Fruit fly (Drosophila melanogaster) whole organism, embryonic: ENCODE results near the gene CG11164.

Experiments used
- Ada2b ChIP-seq: fragments of 200-800 bp; sonication (Bioruptor generic); IDR thresholded peaks from 2 replicates; pipeline ENCODE4 v1.3.6; 2022; ENCODE audit warnings: missing biosample characterization, missing genetic modification characterization
- Blimp-1 ChIP-seq: fragments of 200-800 bp; sonication (Bioruptor generic); optimal IDR thresholded peaks from 3 replicates; lab custom pipeline; 2018; ENCODE audit warnings: missing biosample characterization, missing genetic modification characterization, mild to moderate bottlenecking, moderate library complexity, missing genetic modification reagents
- CG10654 ChIP-seq: fragments of 200-800 bp; sonication (Bioruptor generic); optimal IDR thresholded peaks from 2 replicates; lab custom pipeline; 2016; ENCODE audit warnings: missing biosample characterization, missing genetic modification characterization
- CG10959 ChIP-seq: fragments of 200-800 bp; sonication (Bioruptor generic); IDR thresholded peaks from 2 replicates; pipeline ENCODE4 v1.3.6; 2022; ENCODE audit warnings: missing biosample characterization, missing genetic modification characterization
- CG11560 ChIP-seq: fragments of 200-800 bp; sonication (Bioruptor generic); IDR thresholded peaks from 3 replicates; pipeline ENCODE4 v1.3.6; 2022; ENCODE audit warnings: missing biosample characterization, missing genetic modification characterization
- CG11723 ChIP-seq: fragments of 200-800 bp; sonication (Bioruptor generic); optimal IDR thresholded peaks from 2 replicates; lab custom pipeline; 2017; ENCODE audit warnings: missing biosample characterization, mild to moderate bottlenecking, missing genetic modification characterization
- CG12942 ChIP-seq: fragments of 200-800 bp; sonication (Bioruptor generic); optimal IDR thresholded peaks from 3 replicates; lab custom pipeline; 2016; ENCODE audit warnings: missing biosample characterization, missing genetic modification characterization
- CG13287 ChIP-seq: fragments of 200-800 bp; sonication (Bioruptor generic); IDR thresholded peaks from 2 replicates; pipeline ENCODE4 v1.3.6; 2022; ENCODE audit warnings: missing biosample characterization, missing genetic modification characterization; ENCODE audit not compliant: partially characterized antibody
- CG15514 ChIP-seq: fragments of 200-800 bp; sonication (Bioruptor generic); optimal IDR thresholded peaks from 3 replicates; lab custom pipeline; 2017; ENCODE audit warnings: missing biosample characterization, missing genetic modification characterization, mild to moderate bottlenecking, moderate library complexity, missing genetic modification reagents
- CG1602 ChIP-seq: fragments of 200-800 bp; sonication (Bioruptor generic); optimal IDR thresholded peaks from 3 replicates; lab custom pipeline; 2016; ENCODE audit warnings: missing biosample characterization, missing genetic modification characterization
- CG18262 ChIP-seq: fragments of 200-800 bp; optimal IDR thresholded peaks from 3 replicates; lab custom pipeline; 2019; ENCODE audit warnings: missing biosample characterization, mild to moderate bottlenecking, missing genetic modification characterization, moderate library complexity
- CG2120 ChIP-seq: fragments of 200-800 bp; sonication (Bioruptor generic); optimal IDR thresholded peaks from 3 replicates; lab custom pipeline; 2016; ENCODE audit warnings: missing biosample characterization, missing genetic modification characterization
- CG2875 ChIP-seq: fragments of 200-800 bp; sonication (Bioruptor generic); optimal IDR thresholded peaks from 2 replicates; lab custom pipeline; 2017; ENCODE audit warnings: missing biosample characterization, mild to moderate bottlenecking, missing genetic modification characterization, missing genetic modification reagents
- CG2889 ChIP-seq: fragments of 200-800 bp; sonication (Bioruptor generic); IDR thresholded peaks from 3 replicates; pipeline ENCODE4 v1.3.6; 2022; ENCODE audit warnings: missing biosample characterization, missing genetic modification characterization
- CG43689 ChIP-seq: fragments of 200-800 bp; sonication (Bioruptor generic); IDR thresholded peaks from 2 replicates; pipeline ENCODE4 v1.3.6; 2022; ENCODE audit warnings: missing biosample characterization, missing genetic modification characterization
- CG4424 ChIP-seq: fragments of 200-800 bp; sonication (Bioruptor generic); optimal IDR thresholded peaks from 3 replicates; lab custom pipeline; 2016; ENCODE audit warnings: missing biosample characterization, missing genetic modification characterization
- CG4730 ChIP-seq: fragments of 200-800 bp; sonication (Bioruptor generic); IDR thresholded peaks from 2 replicates; pipeline ENCODE4 v1.3.6; 2022; ENCODE audit warnings: missing biosample characterization, missing genetic modification characterization
- CG4820 ChIP-seq: fragments of 200-800 bp; sonication (Bioruptor generic); optimal IDR thresholded peaks from 3 replicates; lab custom pipeline; 2016; ENCODE audit warnings: missing biosample characterization, missing genetic modification characterization
- CG6254 ChIP-seq: fragments of 200-800 bp; sonication (Bioruptor generic); optimal IDR thresholded peaks from 3 replicates; lab custom pipeline; 2017; ENCODE audit warnings: mild to moderate bottlenecking, missing biosample characterization, missing genetic modification reagents, missing genetic modification characterization
- CG6813 ChIP-seq: fragments of 200-800 bp; sonication (Bioruptor generic); optimal IDR thresholded peaks from 2 replicates; lab custom pipeline; 2017; ENCODE audit warnings: missing biosample characterization, missing genetic modification characterization, mild to moderate bottlenecking, moderate library complexity, missing genetic modification reagents
- CG7372 ChIP-seq: fragments of 200-800 bp; sonication (Bioruptor generic); IDR thresholded peaks from 2 replicates; pipeline ENCODE4 v1.3.6; 2022; ENCODE audit warnings: missing biosample characterization, missing genetic modification characterization
- CG8944 ChIP-seq: fragments of 200-800 bp; sonication (Bioruptor generic); optimal IDR thresholded peaks from 3 replicates; lab custom pipeline; 2016; ENCODE audit warnings: missing biosample characterization, missing genetic modification characterization
- CG9215 ChIP-seq: fragments of 200-800 bp; sonication (Bioruptor generic); IDR thresholded peaks from 2 replicates; pipeline ENCODE4 v1.3.6; 2022; ENCODE audit warnings: missing biosample characterization, missing genetic modification characterization
- Chrac-16 ChIP-seq: fragments of 200-800 bp; sonication (Bioruptor generic); optimal IDR thresholded peaks from 3 replicates; lab custom pipeline; 2016; ENCODE audit warnings: missing biosample characterization, missing genetic modification characterization
- Dfd ChIP-seq, 2 experiments: fragments of >200 bp; optimal IDR thresholded peaks; 2 replicates each; lab custom pipeline; 2017; ENCODE audit warnings: missing biosample characterization in 2 of 2, missing genetic modification characterization in 2 of 2
- ERR ChIP-seq: fragments of 200-800 bp; sonication (Bioruptor generic); optimal IDR thresholded peaks from 2 replicates; lab custom pipeline; 2016; ENCODE audit warnings: missing biosample characterization, missing genetic modification characterization
- GATAe ChIP-seq: fragments of 200-800 bp; sonication (Bioruptor generic); conservative IDR thresholded peaks from 2 replicates; pipeline ENCODE4 v1.3.6; 2022; ENCODE audit warnings: missing biosample characterization, missing genetic modification characterization
- Gug ChIP-seq: fragments of 200-800 bp; sonication (Bioruptor generic); IDR thresholded peaks from 4 replicates; pipeline ENCODE4 v1.3.6; 2022; ENCODE audit warnings: missing biosample characterization, missing genetic modification characterization
- HLHmδ ChIP-seq: fragments of 200-800 bp; sonication (Bioruptor generic); optimal IDR thresholded peaks from 2 replicates; lab custom pipeline; 2018; ENCODE audit warnings: missing biosample characterization, mild to moderate bottlenecking, missing genetic modification characterization, moderate library complexity
- HmgZ ChIP-seq: fragments of 200-800 bp; sonication (Bioruptor generic); optimal IDR thresholded peaks from 2 replicates; lab custom pipeline; 2018; ENCODE audit warnings: missing biosample characterization, mild to moderate bottlenecking, missing genetic modification characterization
- Hmr ChIP-seq: fragments of 200-800 bp; sonication (Bioruptor generic); optimal IDR thresholded peaks from 3 replicates; lab custom pipeline; 2017; ENCODE audit warnings: mild to moderate bottlenecking, missing biosample characterization, missing genetic modification reagents, missing genetic modification characterization
- MTF-1 ChIP-seq: fragments of 200-800 bp; sonication (Bioruptor generic); optimal IDR thresholded peaks from 2 replicates; lab custom pipeline; 2018; ENCODE audit warnings: missing biosample characterization, mild to moderate bottlenecking, missing genetic modification characterization, borderline replicate concordance
- Nf-YA ChIP-seq: fragments of 200-800 bp; sonication (Bioruptor generic); IDR thresholded peaks from 2 replicates; pipeline ENCODE4 v1.3.6; 2022; ENCODE audit warnings: missing biosample characterization, missing genetic modification characterization
- Sin3A ChIP-seq: fragments of >200 bp; optimal IDR thresholded peaks from 2 replicates; lab custom pipeline; 2018
- ap ChIP-seq: fragments of 200-800 bp; sonication (Bioruptor generic); IDR thresholded peaks from 2 replicates; pipeline ENCODE4 v1.3.6; 2022; ENCODE audit warnings: missing biosample characterization, missing genetic modification characterization
- da ChIP-seq: fragments of 200-800 bp; sonication (Bioruptor generic); optimal IDR thresholded peaks from 2 replicates; lab custom pipeline; 2016; ENCODE audit warnings: missing biosample characterization, missing genetic modification characterization
- gcm ChIP-seq: fragments of 200-800 bp; sonication (Bioruptor generic); optimal IDR thresholded peaks from 2 replicates; lab custom pipeline; 2019; ENCODE audit warnings: missing biosample characterization, mild to moderate bottlenecking, missing genetic modification characterization, moderate library complexity
- gsb-n ChIP-seq: fragments of 200-800 bp; sonication (Bioruptor generic); optimal IDR thresholded peaks from 3 replicates; lab custom pipeline; 2018; ENCODE audit warnings: missing biosample characterization, mild to moderate bottlenecking, missing genetic modification characterization
- ham ChIP-seq: fragments of 200-800 bp; sonication (Bioruptor generic); IDR thresholded peaks from 2 replicates; pipeline ENCODE4 v1.3.6; 2022; ENCODE audit warnings: missing biosample characterization, missing genetic modification characterization
- hb ChIP-seq: fragments of 200-800 bp; sonication (Bioruptor generic); IDR thresholded peaks from 3 replicates; pipeline ENCODE4 v1.3.6; 2022; ENCODE audit warnings: missing biosample characterization, missing genetic modification characterization; ENCODE audit not compliant: partially characterized antibody
- nau ChIP-seq: fragments of 200-800 bp; sonication (Bioruptor generic); optimal IDR thresholded peaks from 3 replicates; lab custom pipeline; 2017; ENCODE audit warnings: missing biosample characterization, mild to moderate bottlenecking, missing genetic modification characterization, missing genetic modification reagents
- nerfin-1 ChIP-seq: fragments of 200-800 bp; sonication (Bioruptor generic); optimal IDR thresholded peaks from 3 replicates; lab custom pipeline; 2019; ENCODE audit warnings: missing biosample characterization, mild to moderate bottlenecking, missing genetic modification characterization, moderate library complexity
- odd ChIP-seq: fragments of 200-800 bp; sonication (Bioruptor generic); optimal IDR thresholded peaks from 2 replicates; lab custom pipeline; 2017; ENCODE audit warnings: missing biosample characterization, mild to moderate bottlenecking, missing genetic modification characterization
- pan ChIP-seq, 4 experiments: fragments of >200 bp in 3 of 4; fragments of 200-800 bp in 1 of 4; sonication (Bioruptor generic) in 1 of 4; optimal IDR thresholded peaks in 3 of 4; IDR thresholded peaks in 1 of 4; 2 replicates each; pipeline versions ENCODE4 v1.3.6 to Lab custom; 2017 to 2022; ENCODE audit warnings: missing biosample characterization in 2 of 4, missing genetic modification characterization in 2 of 4, mixed read lengths in 1 of 4
- sqz ChIP-seq: fragments of 200-800 bp; sonication (Bioruptor generic); optimal IDR thresholded peaks from 3 replicates; lab custom pipeline; 2018; ENCODE audit warnings: missing biosample characterization, mild to moderate bottlenecking, missing genetic modification characterization
- sug ChIP-seq: fragments of 200-800 bp; optimal IDR thresholded peaks from 2 replicates; lab custom pipeline; 2019; ENCODE audit warnings: missing biosample characterization, mild to moderate bottlenecking, missing genetic modification characterization, moderate library complexity
- twi ChIP-seq: fragments of 200-800 bp; optimal IDR thresholded peaks from 2 replicates; lab custom pipeline; 2019; ENCODE audit warnings: missing biosample characterization, mild to moderate bottlenecking, missing genetic modification characterization, moderate library complexity
- zf30C ChIP-seq: fragments of 200-800 bp; sonication (Bioruptor generic); optimal IDR thresholded peaks from 3 replicates; lab custom pipeline; 2018; ENCODE audit warnings: missing biosample characterization, mild to moderate bottlenecking, missing genetic modification characterization

Gene CG11164

dm6 chrX:13641115-13641890, 26.5 kb upstream of the CG11164 start (continued):
- TF ChIP-seq CG2120 (GFP tag; lab: Kevin White, UChicago) = peak; percentile 97
- peak; percentile 79 for TF ChIP-seq Nf-YA
- TF ChIP-seq CG4424 (GFP tag; lab: Kevin White, UChicago) = peak; percentile 93
- peak; percentile 87 for TF ChIP-seq nerfin-1 (tag; lab: Kevin White, UChicago)
- TF ChIP-seq CG6254 (GFP tag; lab: Kevin White, UChicago) = peak; percentile 71
- peak; percentile 71 for TF ChIP-seq CG10959 (GFP tag; lab: Robert Waterston, UW)
- peak; percentile 77 for TF ChIP-seq MTF-1
- peak; percentile 84 for TF ChIP-seq odd
- no peak for TF ChIP-seq hb (GFP tag; lab: Robert Waterston, UW)
- peak; percentile 96 for TF ChIP-seq CG8944 (GFP tag; lab: Kevin White, UChicago)
- TF ChIP-seq Dfd (GFP tag; optimal IDR thresholded peaks at IDR 0.05; lab: Kevin White, UChicago) = no peak
- peak; percentile 85 for TF ChIP-seq CG11560 (tag; lab: Robert Waterston, UW)
- TF ChIP-seq CG10654 (GFP tag; lab: Kevin White, UChicago) = peak; percentile 88
- peak; percentile 89 for TF ChIP-seq da (GFP tag; lab: Kevin White, UChicago)
- TF ChIP-seq zf30C (GFP tag; lab: Kevin White, UChicago) = peak; percentile 83
- peak; percentile 93 for TF ChIP-seq CG12942 (GFP tag; lab: Kevin White, UChicago)
- no peak for TF ChIP-seq pan (optimal IDR thresholded peaks at IDR 0.05; lab: Kevin White, UChicago)
- TF ChIP-seq pan (GFP tag; optimal IDR thresholded peaks at IDR 0.05 in 1 of 2, IDR thresholded peaks at IDR 0.05 in 1 of 2) = peak in 1 of 2 experiments; percentile 94
- peak; percentile 92 for TF ChIP-seq Chrac-16 (GFP tag; lab: Kevin White, UChicago)
- peak; percentile 87 for TF ChIP-seq CG2875 (GFP tag; lab: Kevin White, UChicago)
- peak; percentile 86 for TF ChIP-seq CG6813 (GFP tag; lab: Kevin White, UChicago)
- TF ChIP-seq CG9215 (GFP tag; lab: Robert Waterston, UW) = peak; percentile 89
- TF ChIP-seq CG1602 (GFP tag; lab: Kevin White, UChicago) = peak; percentile 91
- peak; percentile 89 for TF ChIP-seq sqz (GFP tag; lab: Kevin White, UChicago)
- TF ChIP-seq Gug = peak; percentile 91

- TF ChIP-seq CG7372 (GFP tag; lab: Robert Waterston, UW) (no peak), CG13287 (GFP tag; lab: Robert Waterston, UW) (peak; percentile 28; the same call in 1 of the 2 replicates), ham (GFP tag; lab: Robert Waterston, UW) (no peak), Blimp-1 (GFP tag; lab: Kevin White, UChicago) (no peak), CG15514 (GFP tag; lab: Kevin White, UChicago) (peak; percentile 10), nau (GFP tag; lab: Kevin White, UChicago) (no peak), HLHmδ (no peak), GATAe (no peak), CG43689 (GFP tag; lab: Robert Waterston, UW) (no peak), sug (tag; lab: Kevin White, UChicago) (peak; percentile 38), Ada2b (no peak), HmgZ (tag; lab: Kevin White, UChicago) (peak; percentile 17), ap (GFP tag; lab: Robert Waterston, UW) (no peak), CG2889 (no peak), twi (tag; lab: Kevin White, UChicago) (no peak), gcm (GFP tag; lab: Kevin White, UChicago) (no peak), CG18262 (no peak), Hmr (GFP tag; lab: Kevin White, UChicago) (peak; percentile 16), CG4820 (GFP tag; lab: Kevin White, UChicago) (no peak), gsb-n (tag; lab: Kevin White, UChicago) (no peak), ERR (GFP tag; lab: Kevin White, UChicago) (no peak), CG11723 (GFP tag; lab: Kevin White, UChicago) (no peak), Sin3A (lab: Kevin White, UChicago) (no peak), CG4730 (GFP tag; lab: Robert Waterston, UW) (no peak)
Observed at dm6 chrX:13641891-13642617, 25.8 kb upstream of the CG11164 start.
